Worm (Caenorhabditis elegans) whole organism, L2 larva: ENCODE measurements around the gene F38E11.6.

Experiments used
- ama-1 ChIP-seq: fragments of 150-350 bp; optimal IDR thresholded peaks from 2 replicates; lab custom pipeline; 2018; ENCODE audit warnings: inconsistent platforms
- elt-1 ChIP-seq: fragments of 150-350 bp; optimal IDR thresholded peaks from 2 replicates; lab custom pipeline; 2014; ENCODE audit warnings: missing biosample characterization, missing genetic modification characterization
- elt-3 ChIP-seq: sonication (generic microtip); optimal IDR thresholded peaks from 2 replicates; lab custom pipeline; 2017; ENCODE audit warnings: missing biosample characterization, missing genetic modification characterization
- fos-1 ChIP-seq: fragments of 150-350 bp; optimal IDR thresholded peaks from 2 replicates; lab custom pipeline; 2014; ENCODE audit warnings: missing biosample characterization, missing genetic modification characterization
- lin-11 ChIP-seq: fragments of 150-350 bp; sonication (generic microtip); optimal IDR thresholded peaks from 2 replicates; lab custom pipeline; 2014; ENCODE audit warnings: missing biosample characterization, missing genetic modification characterization, inconsistent platforms, mixed read lengths
- mab-5 ChIP-seq: fragments of 150-350 bp; optimal IDR thresholded peaks from 2 replicates; lab custom pipeline; 2014; ENCODE audit warnings: missing biosample characterization, missing genetic modification characterization
- nhr-10 ChIP-seq: sonication (generic microtip); optimal IDR thresholded peaks from 2 replicates; lab custom pipeline; 2017; ENCODE audit warnings: missing biosample characterization, missing genetic modification characterization
- nhr-11 ChIP-seq: fragments of 150-350 bp; optimal IDR thresholded peaks from 2 replicates; lab custom pipeline; 2014; ENCODE audit warnings: missing biosample characterization, missing genetic modification characterization
- nhr-12 ChIP-seq: fragments of 150-350 bp; optimal IDR thresholded peaks from 2 replicates; lab custom pipeline; 2014; ENCODE audit warnings: missing biosample characterization, missing genetic modification characterization
- nhr-23 ChIP-seq: fragments of 150-350 bp; optimal IDR thresholded peaks from 2 replicates; lab custom pipeline; 2014; ENCODE audit warnings: missing biosample characterization, missing genetic modification reagents, missing genetic modification characterization
- peb-1 ChIP-seq: fragments of 150-350 bp; optimal IDR thresholded peaks from 2 replicates; lab custom pipeline; 2014; ENCODE audit warnings: missing biosample characterization, missing genetic modification characterization
- unc-39 ChIP-seq: fragments of 150-350 bp; optimal IDR thresholded peaks from 2 replicates; lab custom pipeline; 2014; ENCODE audit warnings: missing biosample characterization, missing genetic modification characterization
- zag-1 ChIP-seq: fragments of 150-350 bp; optimal IDR thresholded peaks from 2 replicates; lab custom pipeline; 2014; ENCODE audit warnings: missing biosample characterization, missing genetic modification characterization

DNA sequence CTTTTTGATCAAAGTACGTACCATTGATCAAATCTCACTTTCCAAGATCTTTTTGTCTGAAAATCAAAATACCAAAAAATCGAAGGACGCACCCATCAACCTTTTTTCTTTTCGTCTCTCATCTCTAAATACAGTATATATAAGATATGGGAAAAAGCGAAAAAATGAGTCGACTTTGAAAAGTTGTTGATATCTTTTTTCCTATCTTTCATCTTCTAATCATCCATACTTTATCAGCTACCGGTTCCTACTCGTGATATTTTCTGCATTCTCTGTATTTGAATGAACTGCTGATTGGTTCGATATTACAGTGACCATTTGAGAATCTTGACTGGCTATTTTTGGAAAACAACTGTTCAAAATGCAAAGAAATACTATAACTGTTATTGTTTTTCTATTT lies 49.5 kb upstream of the F38E11.6 start, which contains the start of gene C33A12.19:
- TF ChIP-seq ama-1 (lab: Kevin White, UChicago) (no peak), fos-1 (tag; lab: Kevin White, UChicago) (peak; percentile 30), zag-1 (no peak), mab-5 (tag; lab: Kevin White, UChicago) (no peak), peb-1 (tag; lab: Kevin White, UChicago) (no peak), nhr-11 (tag; lab: Kevin White, UChicago) (no peak), lin-11 (tag; lab: Kevin White, UChicago) (no peak), elt-1 (tag; lab: Kevin White, UChicago) (no peak), nhr-12 (tag; lab: Kevin White, UChicago) (no peak), unc-39 (tag; lab: Kevin White, UChicago) (no peak), elt-3 (tag; lab: Kevin White, UChicago) (no peak), nhr-10 (tag; lab: Kevin White, UChicago) (no peak), nhr-23 (tag; lab: Kevin White, UChicago) (no peak)
